Fruit fly (Drosophila melanogaster) whole organism, prepupa: ENCODE data around the gene CG10809.

Experiments
- Blimp-1 ChIP-seq: fragments of 200-800 bp; sonication (Bioruptor generic); optimal IDR thresholded peaks from 3 replicates; lab custom pipeline; 2017; ENCODE audit warnings: missing biosample characterization, missing genetic modification characterization, mild to moderate bottlenecking, moderate library complexity, missing genetic modification reagents
- CG10669 ChIP-seq: fragments of 200-800 bp; sonication (Bioruptor generic); optimal IDR thresholded peaks from 3 replicates; lab custom pipeline; 2018; ENCODE audit warnings: missing biosample characterization, mild to moderate bottlenecking, missing genetic modification characterization, moderate library complexity
- CG11294 ChIP-seq: fragments of 200-800 bp; sonication (Bioruptor generic); IDR thresholded peaks from 2 replicates; pipeline ENCODE4 v1.3.6; 2022; ENCODE audit warnings: missing biosample characterization, missing genetic modification characterization
- CG11762 ChIP-seq: fragments of 200-800 bp; sonication (Bioruptor generic); optimal IDR thresholded peaks from 3 replicates; lab custom pipeline; 2016; ENCODE audit warnings: missing biosample characterization, missing genetic modification characterization; ENCODE audit not compliant: insufficient read depth
- CG11902 ChIP-seq: fragments of 200-800 bp; sonication (Bioruptor generic); optimal IDR thresholded peaks from 3 replicates; lab custom pipeline; 2016; ENCODE audit warnings: missing biosample characterization, missing genetic modification characterization
- CG15336 ChIP-seq: fragments of 200-800 bp; sonication (Bioruptor generic); IDR thresholded peaks from 2 replicates; pipeline ENCODE4 v1.3.6; 2022; ENCODE audit warnings: missing biosample characterization, missing genetic modification characterization
- CG3032 ChIP-seq: fragments of 200-800 bp; optimal IDR thresholded peaks from 2 replicates; lab custom pipeline; 2019; ENCODE audit warnings: missing biosample characterization, mild to moderate bottlenecking, missing genetic modification characterization, moderate library complexity
- CG31627 ChIP-seq: fragments of 200-800 bp; sonication (Bioruptor generic); optimal IDR thresholded peaks from 3 replicates; lab custom pipeline; 2016; ENCODE audit warnings: missing biosample characterization, missing genetic modification characterization
- CG32006 ChIP-seq: fragments of 200-800 bp; sonication (Bioruptor generic); optimal IDR thresholded peaks from 3 replicates; lab custom pipeline; 2017; ENCODE audit warnings: missing biosample characterization, mild to moderate bottlenecking, missing genetic modification characterization
- CG3919 ChIP-seq: fragments of 200-800 bp; sonication (Bioruptor generic); optimal IDR thresholded peaks from 3 replicates; lab custom pipeline; 2016; ENCODE audit warnings: missing biosample characterization, missing genetic modification characterization
- CG6163 ChIP-seq: fragments of 200-800 bp; sonication (Bioruptor generic); IDR thresholded peaks from 3 replicates; pipeline ENCODE4 v1.3.6; 2022; ENCODE audit warnings: missing biosample characterization, missing genetic modification characterization
- CG6276 ChIP-seq: fragments of 200-800 bp; sonication (Bioruptor generic); optimal IDR thresholded peaks from 2 replicates; lab custom pipeline; 2017; ENCODE audit warnings: missing biosample characterization, mild to moderate bottlenecking, missing genetic modification characterization
- CG6792 ChIP-seq: fragments of 200-800 bp; sonication (Bioruptor generic); optimal IDR thresholded peaks from 3 replicates; lab custom pipeline; 2016; ENCODE audit warnings: missing biosample characterization, missing genetic modification characterization
- CG6854 ChIP-seq: fragments of 200-800 bp; sonication (Bioruptor generic); optimal IDR thresholded peaks from 2 replicates; lab custom pipeline; 2017; ENCODE audit warnings: missing biosample characterization, mild to moderate bottlenecking, missing genetic modification characterization
- CG7368 ChIP-seq: fragments of 200-800 bp; sonication (Bioruptor generic); optimal IDR thresholded peaks from 3 replicates; lab custom pipeline; 2016; ENCODE audit warnings: missing biosample characterization, missing genetic modification characterization
- CG8119 ChIP-seq: fragments of 200-800 bp; sonication (Bioruptor generic); IDR thresholded peaks from 3 replicates; pipeline ENCODE4 v1.3.6; 2022; ENCODE audit warnings: missing biosample characterization, missing genetic modification characterization
- CG8319 ChIP-seq: fragments of 200-800 bp; sonication (Bioruptor generic); optimal IDR thresholded peaks from 3 replicates; lab custom pipeline; 2016; ENCODE audit warnings: missing biosample characterization, missing genetic modification characterization
- CG8632 ChIP-seq: fragments of 200-800 bp; sonication (Bioruptor generic); optimal IDR thresholded peaks from 3 replicates; lab custom pipeline; 2016; ENCODE audit warnings: missing biosample characterization, missing genetic modification characterization
- CG9139 ChIP-seq: fragments of 200-800 bp; sonication (Bioruptor generic); optimal IDR thresholded peaks from 3 replicates; lab custom pipeline; 2017; ENCODE audit warnings: missing biosample characterization, mild to moderate bottlenecking, missing genetic modification characterization
- Eip75B ChIP-seq: fragments of 200-800 bp; sonication (Bioruptor generic); optimal IDR thresholded peaks from 3 replicates; lab custom pipeline; 2016; ENCODE audit warnings: missing biosample characterization, missing genetic modification characterization
- Eip78C ChIP-seq: fragments of 200-800 bp; sonication (Bioruptor generic); peaks from one replicate; lab custom pipeline; 2016; ENCODE audit warnings: missing biosample characterization, missing genetic modification characterization
- Eip93F ChIP-seq: fragments of 200-800 bp; sonication (Bioruptor generic); optimal IDR thresholded peaks from 2 replicates; lab custom pipeline; 2016; ENCODE audit warnings: missing biosample characterization, mild to moderate bottlenecking, missing genetic modification characterization
- Ets21C ChIP-seq: fragments of 200-800 bp; sonication (Bioruptor generic); optimal IDR thresholded peaks from 3 replicates; lab custom pipeline; 2016; ENCODE audit warnings: missing biosample characterization, missing genetic modification characterization
- Ets96B ChIP-seq: fragments of 200-800 bp; optimal IDR thresholded peaks from 2 replicates; lab custom pipeline; 2019; ENCODE audit warnings: missing biosample characterization, mild to moderate bottlenecking, missing genetic modification characterization, moderate library complexity
- Gug ChIP-seq: fragments of 200-800 bp; sonication (Bioruptor generic); IDR thresholded peaks from 2 replicates; pipeline ENCODE4 v1.3.6; 2022; ENCODE audit warnings: missing biosample characterization, missing genetic modification characterization
- Hr38 ChIP-seq: sonication (Bioruptor generic); optimal IDR thresholded peaks from 2 replicates; lab custom pipeline; 2016; ENCODE audit warnings: missing biosample characterization, missing genetic modification characterization
- Hr39 ChIP-seq: fragments of 200-800 bp; sonication (Bioruptor generic); optimal IDR thresholded peaks from 2 replicates; lab custom pipeline; 2016; ENCODE audit warnings: missing biosample characterization, missing genetic modification characterization
- Hr4 ChIP-seq: fragments of 200-800 bp; sonication (Bioruptor generic); optimal IDR thresholded peaks from 3 replicates; lab custom pipeline; 2016; ENCODE audit warnings: missing biosample characterization, missing genetic modification characterization
- Lpt ChIP-seq: fragments of 200-800 bp; sonication (Bioruptor generic); optimal IDR thresholded peaks from 3 replicates; lab custom pipeline; 2016; ENCODE audit warnings: missing biosample characterization, missing genetic modification characterization
- Met ChIP-seq: fragments of 200-800 bp; sonication (Bioruptor generic); optimal IDR thresholded peaks from 3 replicates; lab custom pipeline; 2016; ENCODE audit warnings: missing biosample characterization, missing genetic modification characterization
- Sox14 ChIP-seq: fragments of 200-800 bp; sonication (Bioruptor generic); optimal IDR thresholded peaks from 3 replicates; lab custom pipeline; 2016; ENCODE audit warnings: missing biosample characterization, missing genetic modification characterization
- Sox15 ChIP-seq: fragments of 200-800 bp; sonication (Bioruptor generic); optimal IDR thresholded peaks from 3 replicates; lab custom pipeline; 2016; ENCODE audit warnings: missing biosample characterization, missing genetic modification characterization
- achi ChIP-seq: fragments of 200-800 bp; sonication (Bioruptor generic); optimal IDR thresholded peaks from 3 replicates; lab custom pipeline; 2016; ENCODE audit warnings: missing biosample characterization, missing genetic modification characterization
- acj6 ChIP-seq: fragments of 200-800 bp; sonication (Bioruptor generic); optimal IDR thresholded peaks from 3 replicates; lab custom pipeline; 2016; ENCODE audit warnings: missing biosample characterization, missing genetic modification characterization
- cyc ChIP-seq: fragments of 200-800 bp; sonication (Bioruptor generic); optimal IDR thresholded peaks from 3 replicates; lab custom pipeline; 2016; ENCODE audit warnings: missing biosample characterization, missing genetic modification characterization
- dac ChIP-seq: fragments of 200-800 bp; sonication (Bioruptor generic); optimal IDR thresholded peaks from 2 replicates; lab custom pipeline; 2017; ENCODE audit warnings: missing biosample characterization, mild to moderate bottlenecking, missing genetic modification characterization
- eg ChIP-seq: fragments of 200-800 bp; sonication (Bioruptor generic); IDR thresholded peaks from 3 replicates; pipeline ENCODE4 v1.3.6; 2022; ENCODE audit warnings: missing biosample characterization, missing genetic modification characterization
- fd59A ChIP-seq: fragments of 200-800 bp; sonication (Bioruptor generic); optimal IDR thresholded peaks from 2 replicates; lab custom pipeline; 2017; ENCODE audit warnings: missing biosample characterization, mild to moderate bottlenecking, missing genetic modification characterization, missing genetic modification reagents
- fd85E ChIP-seq: fragments of 200-800 bp; sonication (Bioruptor generic); optimal IDR thresholded peaks from 3 replicates; lab custom pipeline; 2016; ENCODE audit warnings: missing biosample characterization, missing genetic modification characterization
- fkh ChIP-seq: fragments of 200-800 bp; sonication (Bioruptor generic); optimal IDR thresholded peaks from 3 replicates; lab custom pipeline; 2017; ENCODE audit warnings: missing biosample characterization, mild to moderate bottlenecking, missing genetic modification characterization, moderate library complexity
- net ChIP-seq: fragments of 200-800 bp; sonication (Bioruptor generic); optimal IDR thresholded peaks from 3 replicates; lab custom pipeline; 2016; ENCODE audit warnings: missing biosample characterization, missing genetic modification characterization
- pdm3 ChIP-seq: fragments of 200-800 bp; sonication (Bioruptor generic); optimal IDR thresholded peaks from 3 replicates; lab custom pipeline; 2016; ENCODE audit warnings: missing biosample characterization, missing genetic modification characterization
- salr ChIP-seq, 2 experiments: fragments of 200-800 bp; sonication (Bioruptor generic); optimal IDR thresholded peaks; 3 replicates each; lab custom pipeline; 2016 to 2018; ENCODE audit warnings: missing biosample characterization in 2 of 2, missing genetic modification characterization in 2 of 2, mild to moderate bottlenecking in 1 of 2
- spab ChIP-seq: fragments of 200-800 bp; sonication (Bioruptor generic); optimal IDR thresholded peaks from 2 replicates; lab custom pipeline; 2017; ENCODE audit warnings: missing biosample characterization, mild to moderate bottlenecking, missing genetic modification characterization, missing genetic modification reagents
- ss ChIP-seq, 2 experiments: fragments of 200-800 bp; sonication (Bioruptor generic); optimal IDR thresholded peaks; 2 replicates in 1 of 2; 3 replicates in 1 of 2; lab custom pipeline; 2017 to 2018; ENCODE audit warnings: mild to moderate bottlenecking in 2 of 2, missing biosample characterization in 2 of 2, missing genetic modification characterization in 2 of 2, moderate library complexity in 1 of 2
- vri ChIP-seq: fragments of 200-800 bp; sonication (Bioruptor generic); optimal IDR thresholded peaks from 3 replicates; lab custom pipeline; 2016; ENCODE audit warnings: missing biosample characterization, mild to moderate bottlenecking, missing genetic modification characterization

CG10809 gene

dm6 chr3L:9888630-9889130, 29.0 kb upstream of the CG10809 start, which contains the start of the genes Taf2 and CalpB (continued):
- TF ChIP-seq Lpt (GFP tag; lab: Kevin White, UChicago) (peak; percentile 82), Gug (peak; percentile 86), dac (GFP tag; lab: Kevin White, UChicago) (no peak), Blimp-1 (GFP tag; lab: Kevin White, UChicago) (peak; percentile 67), CG6792 (GFP tag; lab: Kevin White, UChicago) (peak; percentile 78), CG10669 (GFP tag; lab: Kevin White, UChicago) (peak; percentile 79), salr (GFP tag; optimal IDR thresholded peaks at IDR 0.05; lab: Kevin White, UChicago) (peak in 1 of 2 experiments; percentile 92), CG11294 (GFP tag; lab: Robert Waterston, UW) (peak; percentile 69; the same call in 1 of the 2 replicates), ss (GFP tag; optimal IDR thresholded peaks at IDR 0.05; lab: Kevin White, UChicago) (peak; percentile 71 to 83), CG9139 (no peak), Eip78C (GFP tag; lab: Kevin White, UChicago) (peak; percentile 92), Hr39 (GFP tag; lab: Kevin White, UChicago) (peak; percentile 62), Eip75B (GFP tag; lab: Kevin White, UChicago) (no peak), spab (GFP tag; lab: Kevin White, UChicago) (peak; percentile 74), CG8319 (GFP tag; lab: Kevin White, UChicago) (peak; percentile 57), CG31627 (GFP tag; lab: Kevin White, UChicago) (peak; percentile 75), net (peak; percentile 72), fkh (GFP tag; lab: Kevin White, UChicago) (peak; percentile 72), CG11902 (peak; percentile 65), cyc (GFP tag; lab: Kevin White, UChicago) (peak; percentile 80), fd85E (GFP tag; lab: Kevin White, UChicago) (no peak), Sox14 (GFP tag; lab: Kevin White, UChicago) (peak; percentile 53), CG6854 (GFP tag; lab: Kevin White, UChicago) (peak; percentile 28), CG32006 (peak; percentile 86), Ets21C (GFP tag; lab: Kevin White, UChicago) (no peak), acj6 (GFP tag; lab: Kevin White, UChicago) (peak; percentile 80), Eip93F (GFP tag; lab: Kevin White, UChicago) (no peak), pdm3 (GFP tag; lab: Kevin White, UChicago) (peak; percentile 1), CG7368 (GFP tag; lab: Kevin White, UChicago) (peak; percentile 78), CG11762 (peak; percentile 80)

dm6 chr3L:9878685-9879084, 19.0 kb upstream of the CG10809 start, which contains the start of gene CG34382:
Gene CG34382, plus strand, starts transcription at chr3L:9878985.
- TF ChIP-seq spab (GFP tag; lab: Kevin White, UChicago) = no peak
- no peak for TF ChIP-seq Sox15 (GFP tag; lab: Kevin White, UChicago)

- TF ChIP-seq Met (GFP tag; lab: Kevin White, UChicago) = no peak
- peak; percentile 43 for TF ChIP-seq Hr4
- TF ChIP-seq Ets96B (tag; lab: Kevin White, UChicago) = peak; percentile 25
- TF ChIP-seq vri (GFP tag; lab: Kevin White, UChicago) = no peak
- peak; percentile 38; the same call in 2 of the 3 replicates for TF ChIP-seq CG6163
- TF ChIP-seq CG11762 = peak; percentile 22
- TF ChIP-seq CG3919 (GFP tag; lab: Kevin White, UChicago) = peak; percentile 60
- TF ChIP-seq CG11294 (GFP tag; lab: Robert Waterston, UW) = peak; percentile 36; the same call in 1 of the 2 replicates
- no peak for TF ChIP-seq Hr39 (GFP tag; lab: Kevin White, UChicago)
- TF ChIP-seq fd59A (GFP tag; lab: Kevin White, UChicago) = no peak
- TF ChIP-seq CG15336 (GFP tag; lab: Robert Waterston, UW) = peak; percentile 48; the same call in 1 of the 2 replicates
- TF ChIP-seq Hr38 (GFP tag; lab: Kevin White, UChicago) = no peak
- TF ChIP-seq spab (GFP tag; lab: Kevin White, UChicago) = no peak
- TF ChIP-seq CG10669 (GFP tag; lab: Kevin White, UChicago) = no peak
- TF ChIP-seq CG8119 (GFP tag; lab: Robert Waterston, UW) = peak; percentile 46; the same call in 1 of the 3 replicates
- peak; percentile 82 for TF ChIP-seq Eip78C (GFP tag; lab: Kevin White, UChicago)
- TF ChIP-seq Sox15 (GFP tag; lab: Kevin White, UChicago) = no peak
- peak; percentile 44 for TF ChIP-seq achi (GFP tag; lab: Kevin White, UChicago)
- peak; percentile 51 for TF ChIP-seq net
- peak; percentile 26 for TF ChIP-seq Lpt (GFP tag; lab: Kevin White, UChicago)
- TF ChIP-seq CG8632 (GFP tag; lab: Kevin White, UChicago) = peak; percentile 27
- peak; percentile 64 for TF ChIP-seq CG6276 (GFP tag; lab: Kevin White, UChicago)
- TF ChIP-seq salr (GFP tag; optimal IDR thresholded peaks at IDR 0.05; lab: Kevin White, UChicago) = peak in 1 of 2 experiments; percentile 33
- TF ChIP-seq CG9139 = no peak
- TF ChIP-seq eg = peak; percentile 44; the same call in 1 of the 3 replicates
- TF ChIP-seq acj6 (GFP tag; lab: Kevin White, UChicago) = peak; percentile 60
- TF ChIP-seq CG3032 (tag; lab: Kevin White, UChicago) = peak; percentile 18
- no peak for TF ChIP-seq CG7368 (GFP tag; lab: Kevin White, UChicago)
Measured at dm6 chr3L:9872035-9872434, 12.3 kb upstream of the CG10809 start.
